Worm (Caenorhabditis elegans): ENCODE data around the gene T14B4.9.
A peak's percentile ranks its signal among the peaks of the same experiment; 100 is the strongest.

The T14B4.9 gene

DNA sequence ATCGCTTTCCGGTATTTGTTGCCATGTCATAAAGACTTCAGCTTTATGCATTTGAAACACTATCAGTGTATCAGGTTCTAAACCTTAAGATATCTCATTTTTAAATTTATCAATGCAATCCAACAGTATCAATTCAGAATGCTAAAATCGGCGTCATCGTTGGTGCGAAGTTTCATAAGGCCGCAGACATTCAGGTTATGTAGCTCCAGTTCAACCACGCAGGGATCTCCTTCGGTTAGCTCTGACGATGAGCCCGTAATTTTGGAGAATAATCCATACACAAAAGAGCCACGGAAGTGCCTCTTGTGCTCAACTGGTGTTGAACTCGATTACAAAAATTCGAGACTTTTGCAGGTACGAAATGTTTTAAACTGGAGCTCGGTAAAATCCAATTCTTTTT, 2.4 kb upstream of the T14B4.9 start, which contains the start of gene mrps-18.C:
Gene mrps-18.C, plus strand, starts transcription at position 138 of the 400 bp plus-strand sequence.
- TF ChIP-seq B0336.3 (GFP tag; IDR thresholded peaks at IDR 0.05) = no peak
- no peak for TF ChIP-seq ztf-6 (GFP tag; IDR thresholded peaks at IDR 0.05)
- TF ChIP-seq K12H6.12 (tag; optimal IDR thresholded peaks at IDR 0.05) = no peak
- TF ChIP-seq F49E8.2 (tag; optimal IDR thresholded peaks at IDR 0.05; ENCODE audit: insufficient read depth) = no peak
- 0 out of 2 replicates have a peak, but pooled peaks have one; percentile 30 for TF ChIP-seq mcd-1 (GFP tag; IDR thresholded peaks at IDR 0.05)
- TF ChIP-seq ZK185.1 (tag; optimal IDR thresholded peaks at IDR 0.05; ENCODE audit: poor library complexity, severe bottlenecking) = no peak
- TF ChIP-seq F10E7.11 (tag; optimal IDR thresholded peaks at IDR 0.05) = no peak
- no peak for TF ChIP-seq hlh-12 (tag; optimal IDR thresholded peaks at IDR 0.05)
- no peak for TF ChIP-seq hrde-1 (tag; optimal IDR thresholded peaks at IDR 0.05; ENCODE audit: borderline replicate concordance)
- TF ChIP-seq hmg-20 (GFP tag; IDR thresholded peaks at IDR 0.05) = 0 out of 2 replicates have a peak, but pooled peaks have one; percentile 3
- no peak for TF ChIP-seq nhr-80 (tag; optimal IDR thresholded peaks at IDR 0.05)
- TF ChIP-seq F57A8.1 (GFP tag; optimal IDR thresholded peaks at IDR 0.05) = no peak
- no peak for TF ChIP-seq mxl-1 (tag; optimal IDR thresholded peaks at IDR 0.05)
- no peak for TF ChIP-seq dpl-1 (GFP tag; optimal IDR thresholded peaks at IDR 0.05)
- no peak for TF ChIP-seq attf-5 (GFP tag; optimal IDR thresholded peaks at IDR 0.05)
- TF ChIP-seq sdz-38 (tag; optimal IDR thresholded peaks at IDR 0.05) = no peak
- no peak for TF ChIP-seq F33H1.4 (GFP tag; IDR thresholded peaks at IDR 0.05)
- no peak for TF ChIP-seq ztf-26 (tag; optimal IDR thresholded peaks at IDR 0.05)
- no peak for TF ChIP-seq F23B12.7 (tag; optimal IDR thresholded peaks at IDR 0.05; ENCODE audit: insufficient read depth)
- no peak for TF ChIP-seq zfh-2 (GFP tag; conservative IDR thresholded peaks at IDR 0.05)
- no peak for TF ChIP-seq chd-7 (tag; optimal IDR thresholded peaks at IDR 0.05)
- TF ChIP-seq ceh-100 (GFP tag; IDR thresholded peaks at IDR 0.05) = no peak
- no peak for TF ChIP-seq ztf-28 (GFP tag; IDR thresholded peaks at IDR 0.05)
- no peak for TF ChIP-seq attf-3 (GFP tag; conservative IDR thresholded peaks at IDR 0.05)
- TF ChIP-seq bed-1 (GFP tag; IDR thresholded peaks at IDR 0.05) = no peak
- TF ChIP-seq aptf-3 (GFP tag; IDR thresholded peaks at IDR 0.05) = no peak
- no peak for TF ChIP-seq gei-17 (GFP tag; optimal IDR thresholded peaks at IDR 0.05)
- TF ChIP-seq ztf-18 (tag; optimal IDR thresholded peaks at IDR 0.05) = no peak
- TF ChIP-seq let-607 (tag; optimal IDR thresholded peaks at IDR 0.05) = no peak
- TF ChIP-seq pha-4 (tag; optimal IDR thresholded peaks at IDR 0.05) = no peak
- no peak for TF ChIP-seq snpc-1.3 (tag; optimal IDR thresholded peaks at IDR 0.05; ENCODE audit: insufficient read depth)
- TF ChIP-seq F57C9.4 (tag; optimal IDR thresholded peaks at IDR 0.05) = no peak
- peak; percentile 22 for TF ChIP-seq athp-1 (tag; optimal IDR thresholded peaks at IDR 0.05)
- TF ChIP-seq madf-3 (GFP tag; IDR thresholded peaks at IDR 0.05) = 0 out of 2 replicates have a peak, but pooled peaks have one; percentile 7
- TF ChIP-seq madf-6 (GFP tag; IDR thresholded peaks at IDR 0.05) = peak; percentile 47
- no peak for TF ChIP-seq nhr-179 (tag; optimal IDR thresholded peaks at IDR 0.05)
- peak; percentile 56 for TF ChIP-seq ekl-4 (GFP tag; IDR thresholded peaks at IDR 0.05)
- no peak for TF ChIP-seq xnd-1 (tag; optimal IDR thresholded peaks at IDR 0.05)
- TF ChIP-seq pbrm-1 (GFP tag; IDR thresholded peaks at IDR 0.05) = no peak
- no peak for TF ChIP-seq him-1 (tag; optimal IDR thresholded peaks at IDR 0.05)
- TF ChIP-seq die-1 (tag; optimal IDR thresholded peaks at IDR 0.05) = no peak
- TF ChIP-seq atf-7 (tag; optimal IDR thresholded peaks at IDR 0.05) = no peak
- no peak for TF ChIP-seq mel-28 (tag; optimal IDR thresholded peaks at IDR 0.05; ENCODE audit: borderline replicate concordance)
- 0 out of 2 replicates have a peak, but pooled peaks have one; percentile 27 for TF ChIP-seq hsf-1 (GFP tag; IDR thresholded peaks at IDR 0.05)
- TF ChIP-seq fkh-3 (tag; optimal IDR thresholded peaks at IDR 0.05) = no peak
- no peak for TF ChIP-seq cebp-1 (GFP tag; IDR thresholded peaks at IDR 0.05)
- no peak for TF ChIP-seq cebp-1 (tag; optimal IDR thresholded peaks at IDR 0.05)
- no peak for TF ChIP-seq mes-4 (tag; optimal IDR thresholded peaks at IDR 0.05)
- TF ChIP-seq ceh-79 (tag; optimal IDR thresholded peaks at IDR 0.05) = no peak

Data from whole organism, young adult.